Fruit fly (Drosophila melanogaster): ENCODE measurements around the gene CG7365.

- TF ChIP-seq Sox102F (GFP tag; optimal IDR thresholded peaks at IDR 0.05) (no peak), CG6854 (GFP tag; optimal IDR thresholded peaks at IDR 0.05) (no peak), CG11902 (GFP tag; optimal IDR thresholded peaks at IDR 0.05) (no peak), Lpt (GFP tag; optimal IDR thresholded peaks at IDR 0.05) (no peak), Sox15 (GFP tag; optimal IDR thresholded peaks at IDR 0.05) (no peak), CG8319 (GFP tag; optimal IDR thresholded peaks at IDR 0.05) (no peak), CG11762 (GFP tag; optimal IDR thresholded peaks at IDR 0.05; ENCODE audit: insufficient read depth) (no peak)
Measured at dm6 chr3L:20088755-20089334, 38.3 kb downstream of the CG7365 start, which contains the start of gene sNPF-R.
